Worm (Caenorhabditis elegans) whole organism, L4/young adult: Measurements from ENCODE around the gene dhs-16.

ENCODE experiments used
- W03F9.2 ChIP-seq: fragments of 150-350 bp; optimal IDR thresholded peaks from 2 replicates; lab custom pipeline; 2014; ENCODE audit warnings: missing biosample characterization, missing genetic modification characterization
- dao-5 ChIP-seq: sonication (generic microtip); optimal IDR thresholded peaks from 2 replicates; lab custom pipeline; 2016; ENCODE audit warnings: missing genotype, missing genetic modification characterization, moderate library complexity, missing compliant biosample characterization

- TF ChIP-seq W03F9.2 (tag; lab: Kevin White, UChicago), result no peak
- TF ChIP-seq dao-5 (tag; lab: Kevin White, UChicago), result no peak
Measured at ce11 chrV:5964658-5965178, 18.8 kb upstream of the dhs-16 start.
